Worm (Caenorhabditis elegans): ENCODE results near the gene C15F1.5.
A peak's percentile ranks its signal among the peaks of the same experiment; 100 is the strongest.

- peak; percentile 29 for TF ChIP-seq skn-1 (tag; optimal IDR thresholded peaks at IDR 0.05)
- TF ChIP-seq ceh-9 (tag; optimal IDR thresholded peaks at IDR 0.05), result no peak
- no peak for TF ChIP-seq unc-39 (tag; optimal IDR thresholded peaks at IDR 0.05)
- TF ChIP-seq sea-2 (GFP tag; optimal IDR thresholded peaks at IDR 0.05), result no peak
Measured at ce11 chrII:6974011-6974410, 3.6 kb upstream of the C15F1.5 start.

Measured in whole organism, L3 larva.